Fruit fly (Drosophila melanogaster) whole organism, wandering third instar larva: Measurements from ENCODE around the gene CG34291.

Experiments used
- Abd-B ChIP-seq: fragments of >200 bp; optimal IDR thresholded peaks from 2 replicates; lab custom pipeline; 2017; ENCODE audit warnings: missing biosample characterization, missing genetic modification characterization
- CrebA ChIP-seq: fragments of 200-800 bp; sonication (Bioruptor generic); optimal IDR thresholded peaks from 2 replicates; lab custom pipeline; 2016; ENCODE audit warnings: missing biosample characterization, mild to moderate bottlenecking, missing genetic modification characterization, borderline replicate concordance
- HLH106 ChIP-seq: fragments of 200-800 bp; optimal IDR thresholded peaks from 3 replicates; lab custom pipeline; 2019; ENCODE audit warnings: missing biosample characterization, mild to moderate bottlenecking, missing genetic modification characterization, moderate library complexity
- Hnf4 ChIP-seq: fragments of 200-800 bp; sonication (Bioruptor generic); optimal IDR thresholded peaks from 2 replicates; lab custom pipeline; 2016; ENCODE audit warnings: missing biosample characterization, mild to moderate bottlenecking, missing genetic modification characterization
- Jra ChIP-seq: sonication (Bioruptor generic); optimal IDR thresholded peaks from 2 replicates; lab custom pipeline; 2016; ENCODE audit warnings: missing biosample characterization, missing genetic modification characterization
- N ChIP-seq: fragments of >200 bp; optimal IDR thresholded peaks from 2 replicates; lab custom pipeline; 2018; ENCODE audit warnings: missing biosample characterization, missing external identifiers, missing genetic modification characterization
- OdsH ChIP-seq: fragments of 200-800 bp; sonication (Bioruptor generic); optimal IDR thresholded peaks from 2 replicates; lab custom pipeline; 2016; ENCODE audit warnings: missing biosample characterization, mild to moderate bottlenecking, missing genetic modification characterization
- br ChIP-seq: fragments of 200-800 bp; sonication (Bioruptor generic); optimal IDR thresholded peaks from 2 replicates; lab custom pipeline; 2016; ENCODE audit warnings: missing biosample characterization, missing genetic modification characterization
- ey ChIP-seq: fragments of 200-800 bp; sonication (Bioruptor generic); optimal IDR thresholded peaks from 2 replicates; lab custom pipeline; 2016; ENCODE audit warnings: missing biosample characterization, missing genetic modification characterization
- foxo ChIP-seq, 2 experiments: fragments of 200-800 bp; sonication (Bioruptor generic); optimal IDR thresholded peaks; 2 replicates in 1 of 2; 3 replicates in 1 of 2; lab custom pipeline; 2016 to 2017; ENCODE audit warnings: missing biosample characterization in 2 of 2, missing genetic modification characterization in 2 of 2
- fru ChIP-seq: fragments of 200-800 bp; sonication (Bioruptor generic); optimal IDR thresholded peaks from 3 replicates; lab custom pipeline; 2016; ENCODE audit warnings: missing biosample characterization, mild to moderate bottlenecking, missing genetic modification characterization
- h ChIP-seq: fragments of 200-800 bp; sonication (Bioruptor generic); optimal IDR thresholded peaks from 3 replicates; lab custom pipeline; 2016; ENCODE audit warnings: missing biosample characterization, mild to moderate bottlenecking, missing genetic modification characterization
- pan ChIP-seq: fragments of >200 bp; optimal IDR thresholded peaks from 2 replicates; lab custom pipeline; 2017

DNA sequence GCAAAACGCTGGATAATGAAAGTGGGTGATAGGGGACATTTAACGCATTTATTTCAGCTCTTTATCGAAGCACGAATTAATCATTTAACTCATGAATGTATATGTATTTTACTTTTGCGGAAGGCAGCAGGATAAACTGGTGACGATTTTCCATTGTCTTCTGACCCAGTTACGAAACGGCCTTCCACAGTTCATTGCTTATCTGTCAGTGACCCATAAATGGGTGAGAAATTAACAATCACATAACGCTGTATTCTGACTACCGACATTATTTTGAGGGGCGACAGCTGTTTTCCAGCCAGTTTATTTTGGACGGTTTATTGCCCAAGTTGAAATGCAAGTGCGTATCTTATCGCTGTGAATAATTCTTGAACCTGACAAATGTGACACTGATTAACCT lies 38.0 kb upstream of the CG34291 start:
- TF ChIP-seq pan (no peak), HLH106 (no peak), br (GFP tag; lab: Kevin White, UChicago) (no peak), N (no peak), ey (GFP tag; lab: Kevin White, UChicago) (no peak), OdsH (no peak), CrebA (GFP tag; lab: Kevin White, UChicago) (no peak), foxo (GFP tag; optimal IDR thresholded peaks at IDR 0.05; lab: Kevin White, UChicago) (no peak), Hnf4 (no peak), Jra (no peak), h (no peak), fru (GFP tag; lab: Kevin White, UChicago) (no peak), Abd-B (no peak)
